Worm (Caenorhabditis elegans) whole organism, young adult: ENCODE measurements around the gene K10C2.14.

ENCODE experiments used
- F57C9.4 ChIP-seq: sonication (generic microtip); optimal IDR thresholded peaks from 2 replicates; lab custom pipeline; 2017; ENCODE audit warnings: mild to moderate bottlenecking, missing genetic modification characterization, missing compliant biosample characterization
- K12H6.12 ChIP-seq: fragments of 200-800 bp; sonication (Bioruptor generic); optimal IDR thresholded peaks from 2 replicates; lab custom pipeline; 2018; ENCODE audit warnings: mild to moderate bottlenecking, missing genetic modification characterization, missing compliant biosample characterization
- T07F8.4 ChIP-seq: sonication (generic microtip); optimal IDR thresholded peaks from 2 replicates; lab custom pipeline; 2016; ENCODE audit warnings: mild to moderate bottlenecking, missing genetic modification characterization, moderate library complexity, missing compliant biosample characterization
- T26A5.8 ChIP-seq: sonication (generic microtip); optimal IDR thresholded peaks from 2 replicates; lab custom pipeline; 2016; ENCODE audit warnings: missing genetic modification characterization, missing compliant biosample characterization
- attf-3 ChIP-seq: fragments of 200-800 bp; sonication (Bioruptor generic); conservative IDR thresholded peaks from 2 replicates; pipeline ENCODE4 v1.3.6; 2022; ENCODE audit warnings: missing genetic modification reagents, missing genetic modification characterization, missing compliant biosample characterization
- attf-5 ChIP-seq: fragments of 200-800 bp; sonication (Bioruptor generic); optimal IDR thresholded peaks from 2 replicates; lab custom pipeline; 2018; ENCODE audit warnings: mild to moderate bottlenecking, missing genetic modification characterization, missing compliant biosample characterization
- attf-6 ChIP-seq: fragments of 200-800 bp; sonication (Bioruptor generic); IDR thresholded peaks from 2 replicates; pipeline ENCODE4 v1.3.6; 2022; ENCODE audit warnings: missing genetic modification reagents, missing genetic modification characterization, missing compliant biosample characterization
- bed-2 ChIP-seq: fragments of 200-800 bp; sonication (Bioruptor generic); IDR thresholded peaks from 2 replicates; pipeline ENCODE4 v1.3.6; 2022; ENCODE audit warnings: missing genetic modification reagents, missing genetic modification characterization, missing compliant biosample characterization
- ceh-100 ChIP-seq: fragments of 200-800 bp; sonication (Bioruptor generic); IDR thresholded peaks from 2 replicates; pipeline ENCODE4 v1.3.6; 2022; ENCODE audit warnings: missing genetic modification reagents, missing genetic modification characterization, missing compliant biosample characterization
- ceh-91 ChIP-seq: fragments of 200-800 bp; sonication (Bioruptor generic); IDR thresholded peaks from 2 replicates; pipeline ENCODE4 v1.3.6; 2022; ENCODE audit warnings: missing genetic modification reagents, missing genetic modification characterization, missing compliant biosample characterization
- egrh-3 ChIP-seq: fragments of 200-800 bp; sonication (Bioruptor generic); IDR thresholded peaks from 2 replicates; pipeline ENCODE4 v1.3.6; 2022; ENCODE audit warnings: missing genetic modification reagents, missing genetic modification characterization, missing compliant biosample characterization
- ekl-4 ChIP-seq: fragments of 200-800 bp; sonication (Bioruptor generic); IDR thresholded peaks from 2 replicates; pipeline ENCODE4 v1.3.6; 2022; ENCODE audit warnings: missing genetic modification reagents, missing genetic modification characterization, missing compliant biosample characterization
- hmg-1.2 ChIP-seq: fragments of 200-800 bp; sonication (Bioruptor generic); IDR thresholded peaks from 2 replicates; pipeline ENCODE4 v1.3.6; 2022; ENCODE audit warnings: missing genetic modification reagents, missing genetic modification characterization, missing compliant biosample characterization
- hmg-20 ChIP-seq: fragments of 200-800 bp; sonication (Bioruptor generic); IDR thresholded peaks from 2 replicates; pipeline ENCODE4 v1.3.6; 2022; ENCODE audit warnings: missing genetic modification reagents, missing genetic modification characterization, missing compliant biosample characterization
- lag-1 ChIP-seq: fragments of 200-800 bp; sonication (Bioruptor generic); IDR thresholded peaks from 2 replicates; pipeline ENCODE4 v1.3.6; 2022; ENCODE audit warnings: missing genetic modification reagents, missing genetic modification characterization, missing compliant biosample characterization
- lin-40 ChIP-seq: sonication (generic microtip); optimal IDR thresholded peaks from 2 replicates; lab custom pipeline; 2016; ENCODE audit warnings: missing genetic modification characterization, mild to moderate bottlenecking, missing compliant biosample characterization, missing genotype, missing genetic modification reagents
- lin-54 ChIP-seq: fragments of 200-800 bp; sonication (Bioruptor generic); optimal IDR thresholded peaks from 2 replicates; lab custom pipeline; 2018; ENCODE audit warnings: mild to moderate bottlenecking, missing genetic modification characterization, missing compliant biosample characterization
- lsy-27 ChIP-seq: sonication (generic microtip); optimal IDR thresholded peaks from 2 replicates; lab custom pipeline; 2017; ENCODE audit warnings: missing genetic modification characterization, mild to moderate bottlenecking, missing compliant biosample characterization, antibody characterized with exemption, missing genotype, borderline replicate concordance; ENCODE audit not compliant: insufficient read depth
- madf-6 ChIP-seq: fragments of 200-800 bp; sonication (Bioruptor generic); IDR thresholded peaks from 2 replicates; pipeline ENCODE4 v1.3.6; 2022; ENCODE audit warnings: missing genetic modification reagents, missing genetic modification characterization, missing compliant biosample characterization
- madf-8 ChIP-seq: fragments of 200-800 bp; sonication (Bioruptor generic); conservative IDR thresholded peaks from 2 replicates; pipeline ENCODE4 v1.3.6; 2022; ENCODE audit warnings: missing genetic modification reagents, missing genetic modification characterization, missing compliant biosample characterization
- nhr-179 ChIP-seq: sonication (generic microtip); optimal IDR thresholded peaks from 2 replicates; lab custom pipeline; 2016; ENCODE audit warnings: mild to moderate bottlenecking, missing genetic modification characterization, missing compliant biosample characterization
- pha-4 ChIP-seq: fragments of 150-350 bp; sonication (generic microtip); optimal IDR thresholded peaks from 2 replicates; lab custom pipeline; 2014; ENCODE audit warnings: missing biosample characterization, missing genetic modification reagents, missing genetic modification characterization
- rec-8 ChIP-seq, 2 experiments: sonication (generic microtip); optimal IDR thresholded peaks; 2 replicates each; lab custom pipeline; 2016; ENCODE audit warnings: mild to moderate bottlenecking in 2 of 2, missing genetic modification characterization in 2 of 2, missing genetic modification reagents in 2 of 2, missing genotype in 2 of 2, missing biosample characterization in 1 of 2, missing compliant biosample characterization in 1 of 2, moderate library complexity in 1 of 2
- repo-1 ChIP-seq: sonication (generic microtip); optimal IDR thresholded peaks from 2 replicates; lab custom pipeline; 2017; ENCODE audit warnings: mild to moderate bottlenecking, missing genetic modification characterization, missing compliant biosample characterization
- rpc-1 ChIP-seq, 2 experiments: fragments of 150-350 bp in 1 of 2; sonication (generic microtip) in 1 of 2; optimal IDR thresholded peaks; 2 replicates each; lab custom pipeline; 2014 to 2018; ENCODE audit warnings: missing biosample characterization in 1 of 2, missing genetic modification characterization in 1 of 2, missing genetic modification reagents in 1 of 2, missing genotype in 1 of 2
- sptf-2 ChIP-seq: fragments of 200-800 bp; sonication (Bioruptor generic); optimal IDR thresholded peaks from 2 replicates; lab custom pipeline; 2018; ENCODE audit warnings: mild to moderate bottlenecking, missing genetic modification characterization, missing compliant biosample characterization
- unc-62 ChIP-seq: fragments of 150-350 bp; optimal IDR thresholded peaks from 2 replicates; lab custom pipeline; 2014; ENCODE audit warnings: missing biosample characterization, missing genetic modification reagents, missing genetic modification characterization
- zim-3 ChIP-seq: sonication (generic microtip); optimal IDR thresholded peaks from 2 replicates; lab custom pipeline; 2017; ENCODE audit warnings: mild to moderate bottlenecking, missing genetic modification characterization, moderate library complexity, missing compliant biosample characterization
- ztf-18 ChIP-seq: sonication (generic microtip); optimal IDR thresholded peaks from 2 replicates; lab custom pipeline; 2016; ENCODE audit warnings: missing genotype, mild to moderate bottlenecking, missing genetic modification characterization, missing compliant biosample characterization
- ztf-22 ChIP-seq: fragments of 200-800 bp; sonication (Bioruptor generic); optimal IDR thresholded peaks from 2 replicates; lab custom pipeline; 2018; ENCODE audit warnings: mild to moderate bottlenecking, missing genetic modification characterization, moderate library complexity, missing compliant biosample characterization
- ztf-3 ChIP-seq: fragments of 200-800 bp; sonication (Bioruptor generic); optimal IDR thresholded peaks from 2 replicates; lab custom pipeline; 2018; ENCODE audit warnings: mild to moderate bottlenecking, missing genetic modification characterization, missing compliant biosample characterization

K10C2.14 gene

DNA sequence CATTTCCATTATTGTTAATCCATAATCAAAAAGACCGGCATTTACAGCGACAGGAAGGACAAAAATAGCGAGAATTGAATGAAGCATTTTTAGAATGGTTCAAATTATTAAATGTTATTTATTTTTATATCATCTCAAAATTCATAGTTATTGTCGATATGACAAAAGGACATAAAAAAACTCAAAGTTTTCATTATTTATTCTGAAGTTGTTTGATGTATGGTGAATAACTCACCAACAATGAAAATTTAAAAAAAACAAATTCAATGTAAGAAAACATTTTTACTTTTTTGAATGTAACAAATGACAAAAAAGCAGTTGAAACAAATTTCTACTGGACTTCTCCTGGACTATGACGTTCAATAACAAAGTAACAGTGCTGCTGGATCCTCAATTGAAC is at the start of gene K10C2.14:
Gene K10C2.14 (minus strand): TSS at position 101 of the 400 bp plus-strand sequence.
- TF ChIP-seq madf-6, result no peak

ce11 chrX:6484780-6485179 is 44.4 kb upstream of the K10C2.14 start, which contains the start of gene gar-1:
TSS of gene gar-1 (minus strand) at chrX:6484880.
- TF ChIP-seq ztf-22 (GFP tag; lab: Kevin White, UChicago) (no peak), madf-6 (no peak), nhr-179 (tag; lab: Kevin White, UChicago) (no peak), ztf-18 (tag; lab: Kevin White, UChicago) (no peak), attf-5 (GFP tag; lab: Kevin White, UChicago) (no peak), lin-40 (no peak), bed-2 (GFP tag; lab: Robert Waterston, UW) (no peak), egrh-3 (GFP tag; lab: Robert Waterston, UW) (no peak), T26A5.8 (tag; lab: Kevin White, UChicago) (no peak), repo-1 (no peak), ceh-91 (no peak), lsy-27 (no peak), rpc-1 (optimal IDR thresholded peaks at IDR 0.05; lab: Kevin White, UChicago) (no peak), rpc-1 (tag; optimal IDR thresholded peaks at IDR 0.05; lab: Kevin White, UChicago) (no peak)

DNA sequence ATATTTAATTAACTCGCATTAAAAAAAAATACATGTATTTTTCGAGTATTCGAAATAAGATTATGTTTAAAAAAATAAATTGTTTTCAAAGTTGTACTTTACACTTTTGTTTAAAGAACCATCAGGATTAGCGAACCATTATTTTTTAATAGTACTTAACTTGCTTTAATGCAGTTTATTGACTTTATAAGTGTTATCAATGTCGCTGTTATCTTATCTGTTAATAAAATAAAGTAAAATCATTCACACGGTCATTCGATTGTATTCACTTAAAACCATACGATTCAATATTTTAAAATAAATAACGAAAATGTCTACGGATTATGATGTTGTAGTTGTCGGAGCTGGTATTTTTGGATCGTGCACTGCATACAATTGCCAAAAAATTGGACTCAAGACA is 36.2 kb upstream of the K10C2.14 start, which contains the start of gene C15B12.1:
Gene C15B12.1 (plus strand): TSS at position 271 of the 400 bp plus-strand sequence.
- no peak for TF ChIP-seq lin-54 (GFP tag; lab: Kevin White, UChicago)
- TF ChIP-seq attf-3 (GFP tag; lab: Robert Waterston, UW), result no peak
- TF ChIP-seq hmg-1.2 (GFP tag; lab: Robert Waterston, UW), result no peak
- no peak for TF ChIP-seq ztf-18 (tag; lab: Kevin White, UChicago)
- TF ChIP-seq zim-3 (tag; lab: Kevin White, UChicago), result no peak
- no peak for TF ChIP-seq attf-6 (GFP tag; lab: Robert Waterston, UW)
- no peak for TF ChIP-seq K12H6.12
- no peak for TF ChIP-seq F57C9.4 (tag; lab: Kevin White, UChicago)
- TF ChIP-seq hmg-20 (GFP tag; lab: Robert Waterston, UW), result no peak
- TF ChIP-seq rec-8 (tag; optimal IDR thresholded peaks at IDR 0.05; lab: Kevin White, UChicago), result no peak
- no peak for TF ChIP-seq sptf-2 (GFP tag; lab: Kevin White, UChicago)
- no peak for TF ChIP-seq lag-1 (GFP tag; lab: Robert Waterston, UW)
- no peak for TF ChIP-seq unc-62 (GFP tag; lab: Kevin White, UChicago)
- no peak for TF ChIP-seq madf-8 (GFP tag; lab: Robert Waterston, UW)
- no peak for TF ChIP-seq ekl-4 (GFP tag; lab: Robert Waterston, UW)
- TF ChIP-seq ztf-3 (GFP tag; lab: Kevin White, UChicago), result no peak
- no peak for TF ChIP-seq T07F8.4 (tag; lab: Kevin White, UChicago)
- no peak for TF ChIP-seq ceh-100 (GFP tag; lab: Robert Waterston, UW)
- TF ChIP-seq, all 124 proteins: peak for 0

DNA sequence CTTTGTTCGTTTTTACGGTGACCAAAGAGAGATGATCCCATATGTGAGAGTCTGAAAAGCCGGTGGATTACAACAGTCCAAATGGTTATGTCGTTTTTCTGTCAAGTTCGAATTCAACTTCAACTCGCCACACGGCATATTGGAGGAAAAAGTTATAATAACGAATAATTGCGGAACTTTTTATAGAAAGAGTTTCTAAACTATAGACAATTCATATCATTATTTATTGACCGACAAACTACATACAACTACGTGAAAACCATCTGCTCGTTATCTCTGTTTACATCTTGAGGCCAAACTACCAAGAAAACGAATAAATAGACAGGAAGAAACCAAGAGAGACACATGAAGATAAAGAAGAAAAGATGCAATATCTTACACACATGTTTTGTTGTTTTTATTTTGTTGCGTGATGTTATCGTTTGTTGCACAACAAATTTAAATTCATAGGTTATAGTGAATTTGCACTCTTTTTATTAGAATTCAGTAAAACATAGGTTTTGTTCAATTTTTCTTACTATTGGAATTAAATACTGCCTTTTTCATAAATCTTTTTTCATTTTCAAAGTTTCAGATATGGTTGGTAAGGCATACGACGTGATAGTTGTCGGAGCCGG is 33.4 kb upstream of the K10C2.14 start, which contains the start of the genes C15B12.4 and C15B12.8:
Gene C15B12.4 (minus strand): TSS at position 51 of the 617 bp plus-strand sequence.
Gene C15B12.8 (plus strand): TSS at position 567 of the 617 bp plus-strand sequence.
- TF ChIP-seq lin-54 (GFP tag; lab: Kevin White, UChicago), result no peak
- no peak for TF ChIP-seq pha-4 (tag; lab: Kevin White, UChicago)
